Worm (Caenorhabditis elegans): ENCODE results near the gene gba-3.

- TF ChIP-seq nhr-12 (tag; optimal IDR thresholded peaks at IDR 0.05) (no peak), ceh-39 (tag; optimal IDR thresholded peaks at IDR 0.05) (no peak), unc-62 (GFP tag; optimal IDR thresholded peaks at IDR 0.05) (no peak), ztf-11 (tag; optimal IDR thresholded peaks at IDR 0.05) (no peak), unc-39 (tag; optimal IDR thresholded peaks at IDR 0.05) (no peak)
These were observed 5.8 kb upstream of the gba-3 start, which contains the start of gene elo-2 for ce11 chrIV:17467325-17467724.

Measured in whole organism, mixed stage, embryonic.